Worm (Caenorhabditis elegans): ENCODE results near the gene efr-3.

The efr-3 gene

DNA sequence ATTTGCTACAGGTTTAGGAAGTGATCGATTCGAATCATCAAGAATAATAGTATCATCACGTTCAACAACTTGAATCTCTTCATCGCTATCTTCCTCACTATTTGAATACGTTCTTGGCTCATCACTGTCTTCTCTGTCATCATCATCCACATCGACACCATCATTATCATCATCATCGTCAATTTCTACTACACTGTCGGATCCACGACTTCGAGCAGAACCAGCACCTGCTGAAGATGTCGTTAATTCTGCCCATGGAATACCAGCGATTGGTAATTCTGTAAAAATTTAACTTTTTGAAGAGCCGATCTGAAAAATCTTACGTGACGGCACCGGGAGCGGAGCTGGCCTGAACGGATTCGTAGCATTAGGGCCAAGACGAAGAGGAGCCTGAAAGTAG is 29.0 kb upstream of the efr-3 start:
- no peak for TF ChIP-seq ceh-14 (tag; optimal IDR thresholded peaks at IDR 0.05)

DNA sequence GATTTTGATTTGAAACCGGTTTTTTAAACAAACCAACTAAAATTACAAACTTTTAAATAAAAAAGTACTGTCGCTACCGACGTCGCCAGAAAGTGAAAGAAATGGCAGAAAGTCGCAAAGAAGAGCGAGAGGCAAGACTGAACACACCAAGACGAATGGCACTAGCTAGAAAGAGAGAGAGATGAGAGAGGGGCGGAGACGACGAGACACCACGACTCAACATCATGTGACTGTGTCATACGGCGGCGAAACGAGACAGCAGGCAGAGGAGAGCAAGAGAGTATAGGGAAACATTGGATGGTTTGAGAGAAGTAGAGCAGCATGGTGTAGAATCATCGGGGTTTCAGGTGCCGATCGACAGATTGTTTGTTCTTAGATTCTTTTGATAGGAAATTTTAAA is 27.4 kb upstream of the efr-3 start:
- peak; percentile 8 for TF ChIP-seq C08G9.2 (tag; optimal IDR thresholded peaks at IDR 0.05)
- TF ChIP-seq pros-1 (tag; optimal IDR thresholded peaks at IDR 0.05): peak; percentile 51
- no peak for TF ChIP-seq ceh-9 (tag; optimal IDR thresholded peaks at IDR 0.05)
- TF ChIP-seq hlh-13 (GFP tag; optimal IDR thresholded peaks at IDR 0.05): no peak
- TF ChIP-seq lin-11 (tag; optimal IDR thresholded peaks at IDR 0.05): peak; percentile 6
- no peak for TF ChIP-seq che-1 (tag; optimal IDR thresholded peaks at IDR 0.05)
- no peak for TF ChIP-seq nhr-232 (tag; optimal IDR thresholded peaks at IDR 0.05)
- no peak for TF ChIP-seq pha-4 (tag; optimal IDR thresholded peaks at IDR 0.05)
- no peak for TF ChIP-seq pha-2 (tag; optimal IDR thresholded peaks at IDR 0.05)
- no peak for TF ChIP-seq mec-3 (tag; optimal IDR thresholded peaks at IDR 0.05; ENCODE audit: borderline replicate concordance)
- no peak for TF ChIP-seq npax-4 (tag; optimal IDR thresholded peaks at IDR 0.05)
- no peak for TF ChIP-seq lim-6 (tag; optimal IDR thresholded peaks at IDR 0.05)
- no peak for TF ChIP-seq hlh-6 (tag; optimal IDR thresholded peaks at IDR 0.05)
- peak; percentile 90 for TF ChIP-seq nfya-1 (tag; optimal IDR thresholded peaks at IDR 0.05)
- TF ChIP-seq fkh-10 (GFP tag; optimal IDR thresholded peaks at IDR 0.05): no peak
- TF ChIP-seq ceh-6 (GFP tag; optimal IDR thresholded peaks at IDR 0.05): no peak
- no peak for TF ChIP-seq ceh-22 (tag; optimal IDR thresholded peaks at IDR 0.05)
- peak; percentile 90 for TF ChIP-seq unc-55 (GFP tag; optimal IDR thresholded peaks at IDR 0.05)
- TF ChIP-seq ceh-31 (tag; optimal IDR thresholded peaks at IDR 0.05): peak; percentile 75
- peak; percentile 8 for TF ChIP-seq ceh-14 (tag; optimal IDR thresholded peaks at IDR 0.05)
- peak; percentile 37 for TF ChIP-seq unc-42 (tag; optimal IDR thresholded peaks at IDR 0.05)
- peak; percentile 23 for TF ChIP-seq K09A11.1 (tag; optimal IDR thresholded peaks at IDR 0.05; ENCODE audit: insufficient read depth)
- no peak for TF ChIP-seq ttx-3 (tag; optimal IDR thresholded peaks at IDR 0.05)
- TF ChIP-seq Y22D7AL.16 (tag; optimal IDR thresholded peaks at IDR 0.05): no peak
- TF ChIP-seq ceh-48 (tag; optimal IDR thresholded peaks at IDR 0.05): no peak
- no peak for TF ChIP-seq sox-4 (tag; optimal IDR thresholded peaks at IDR 0.05)
- TF ChIP-seq fkh-6 (tag; optimal IDR thresholded peaks at IDR 0.05): no peak
- no peak for TF ChIP-seq nhr-11 (tag; optimal IDR thresholded peaks at IDR 0.05)
- peak; percentile 58 for TF ChIP-seq ceh-2 (tag; optimal IDR thresholded peaks at IDR 0.05)
- TF ChIP-seq rnt-1 (tag; optimal IDR thresholded peaks at IDR 0.05): peak; percentile 36
- TF ChIP-seq ceh-18 (tag; optimal IDR thresholded peaks at IDR 0.05): peak; percentile 78
- no peak for TF ChIP-seq ceh-45 (GFP tag; IDR thresholded peaks at IDR 0.05)
- no peak for TF ChIP-seq C38D4.7 (GFP tag; optimal IDR thresholded peaks at IDR 0.05)
- TF ChIP-seq ets-4 (tag; optimal IDR thresholded peaks at IDR 0.05): peak; percentile 62
- no peak for TF ChIP-seq unc-86 (tag; optimal IDR thresholded peaks at IDR 0.05)
- TF ChIP-seq syd-9 (tag; optimal IDR thresholded peaks at IDR 0.05): no peak
- TF ChIP-seq ztf-16 (tag; optimal IDR thresholded peaks at IDR 0.05): no peak
- no peak for TF ChIP-seq T23F11.4 (GFP tag; optimal IDR thresholded peaks at IDR 0.05)
- no peak for TF ChIP-seq ceh-24 (tag; optimal IDR thresholded peaks at IDR 0.05)
- peak; percentile 72 for TF ChIP-seq ama-1 (optimal IDR thresholded peaks at IDR 0.05)
- no peak for TF ChIP-seq unc-3 (GFP tag; conservative IDR thresholded peaks at IDR 0.05)
- TF ChIP-seq unc-3 (tag; optimal IDR thresholded peaks at IDR 0.05): no peak
- no peak for TF ChIP-seq pag-3 (tag; optimal IDR thresholded peaks at IDR 0.05; ENCODE audit: borderline replicate concordance)
- peak; percentile 18 for TF ChIP-seq ceh-30 (tag; optimal IDR thresholded peaks at IDR 0.05)
- TF ChIP-seq eyg-1 (tag; optimal IDR thresholded peaks at IDR 0.05): no peak
- no peak for TF ChIP-seq elt-4 (tag; optimal IDR thresholded peaks at IDR 0.05)
- no peak for TF ChIP-seq pax-1 (tag; optimal IDR thresholded peaks at IDR 0.05)
- no peak for TF ChIP-seq odd-2 (tag; optimal IDR thresholded peaks at IDR 0.05)
- peak; percentile 27 for TF ChIP-seq F13H6.1 (tag; optimal IDR thresholded peaks at IDR 0.05)
- TF ChIP-seq dmd-4 (tag; optimal IDR thresholded peaks at IDR 0.05; ENCODE audit: borderline replicate concordance): no peak
- TF ChIP-seq pat-9 (tag; optimal IDR thresholded peaks at IDR 0.05): no peak
- no peak for TF ChIP-seq fax-1 (tag; optimal IDR thresholded peaks at IDR 0.05)
